Worm (Caenorhabditis elegans) whole organism, L1 larva: ENCODE results near the gene F55G11.10.

Experiments
- C04F5.9 ChIP-seq: sonication (generic microtip); optimal IDR thresholded peaks from 2 replicates; lab custom pipeline; 2016; ENCODE audit warnings: missing genetic modification characterization, missing compliant biosample characterization
- F16B12.6 ChIP-seq: fragments of 150-350 bp; optimal IDR thresholded peaks from 2 replicates; lab custom pipeline; 2014; ENCODE audit warnings: missing biosample characterization, missing genetic modification characterization
- Y116A8C.19 ChIP-seq: sonication (generic microtip); optimal IDR thresholded peaks from 2 replicates; lab custom pipeline; 2016; ENCODE audit warnings: missing compliant biosample characterization, missing genetic modification characterization, borderline replicate concordance
- aha-1 ChIP-seq: fragments of 150-350 bp; optimal IDR thresholded peaks from 2 replicates; lab custom pipeline; 2014; ENCODE audit warnings: missing biosample characterization, missing genetic modification characterization
- alr-1 ChIP-seq: fragments of 200-800 bp; sonication (Bioruptor generic); optimal IDR thresholded peaks from 2 replicates; lab custom pipeline; 2018; ENCODE audit warnings: borderline replicate concordance, mild to moderate bottlenecking, missing genetic modification characterization, missing compliant biosample characterization
- aly-2 ChIP-seq: fragments of 150-350 bp; optimal IDR thresholded peaks from 2 replicates; lab custom pipeline; 2014; ENCODE audit warnings: missing biosample characterization, missing genetic modification characterization
- ama-1 ChIP-seq: fragments of 150-350 bp; optimal IDR thresholded peaks from 2 replicates; lab custom pipeline; 2014
- ceh-82 ChIP-seq, 3 experiments: fragments of 150-350 bp in 1 of 3; sonication (generic microtip) in 2 of 3; optimal IDR thresholded peaks; 2 replicates each; lab custom pipeline; 2014 to 2017; ENCODE audit warnings: missing biosample characterization in 3 of 3, missing genetic modification characterization in 3 of 3
- ceh-88 ChIP-seq: fragments of 200-800 bp; sonication (Bioruptor generic); IDR thresholded peaks from 2 replicates; pipeline ENCODE4 v1.3.6; 2022; ENCODE audit warnings: missing genetic modification characterization, missing compliant biosample characterization
- ces-1 ChIP-seq: fragments of 150-350 bp; optimal IDR thresholded peaks from 2 replicates; lab custom pipeline; 2014; ENCODE audit warnings: missing biosample characterization, missing genetic modification reagents, missing genetic modification characterization
- dsc-1 ChIP-seq: sonication (generic microtip); optimal IDR thresholded peaks from 2 replicates; lab custom pipeline; 2016; ENCODE audit warnings: mild to moderate bottlenecking, missing genetic modification characterization, missing compliant biosample characterization
- efl-1 ChIP-seq, 4 experiments: fragments of 150-350 bp; optimal IDR thresholded peaks in 3 of 4; peaks in 1 of 4; 1 replicate in 1 of 4; 2 replicates in 3 of 4; lab custom pipeline; 2014; ENCODE audit warnings: missing biosample characterization in 2 of 4, missing genetic modification characterization in 2 of 4, missing genetic modification reagents in 2 of 4
- elt-2 ChIP-seq: sonication (generic microtip); optimal IDR thresholded peaks from 2 replicates; lab custom pipeline; 2016; ENCODE audit warnings: missing genetic modification characterization, mild to moderate bottlenecking, inconsistent platforms, missing compliant biosample characterization, missing genetic modification reagents
- fkh-10 ChIP-seq: sonication (generic microtip); optimal IDR thresholded peaks from 2 replicates; lab custom pipeline; 2017; ENCODE audit warnings: missing biosample characterization, missing genetic modification reagents, missing genetic modification characterization
- fkh-4 ChIP-seq: sonication (generic microtip); optimal IDR thresholded peaks from 2 replicates; lab custom pipeline; 2016; ENCODE audit warnings: missing compliant biosample characterization, missing genetic modification characterization, borderline replicate concordance
- fkh-8 ChIP-seq: sonication (generic microtip); optimal IDR thresholded peaks from 2 replicates; lab custom pipeline; 2016; ENCODE audit warnings: mild to moderate bottlenecking, missing genetic modification characterization, missing compliant biosample characterization
- irx-1 ChIP-seq: sonication (generic microtip); optimal IDR thresholded peaks from 2 replicates; lab custom pipeline; 2016; ENCODE audit warnings: missing genetic modification characterization, missing compliant biosample characterization
- jun-1 ChIP-seq: fragments of 150-350 bp; optimal IDR thresholded peaks from 2 replicates; lab custom pipeline; 2014; ENCODE audit warnings: missing biosample characterization, missing genetic modification reagents, missing genetic modification characterization
- lin-13 ChIP-seq: fragments of 150-350 bp; optimal IDR thresholded peaks from 2 replicates; lab custom pipeline; 2014; ENCODE audit warnings: missing biosample characterization, missing genetic modification reagents, missing genetic modification characterization
- lin-35 ChIP-seq, 2 experiments: fragments of 150-350 bp; optimal IDR thresholded peaks; 2 replicates each; lab custom pipeline; 2014; ENCODE audit warnings: missing biosample characterization in 2 of 2, missing genetic modification characterization in 2 of 2, missing genetic modification reagents in 2 of 2
- mdl-1 ChIP-seq, 2 experiments: fragments of 150-350 bp; optimal IDR thresholded peaks; 2 replicates each; lab custom pipeline; 2014 to 2017; ENCODE audit warnings: missing biosample characterization in 2 of 2, missing genetic modification characterization in 2 of 2, inconsistent platforms in 1 of 2
- mep-1 ChIP-seq: fragments of 150-350 bp; optimal IDR thresholded peaks from 2 replicates; lab custom pipeline; 2014; ENCODE audit warnings: missing biosample characterization, missing genetic modification characterization
- nhr-20 ChIP-seq: sonication (generic microtip); optimal IDR thresholded peaks from 2 replicates; lab custom pipeline; 2016; ENCODE audit warnings: mild to moderate bottlenecking, missing genetic modification characterization, missing compliant biosample characterization
- nhr-47 ChIP-seq: sonication (generic microtip); optimal IDR thresholded peaks from 2 replicates; lab custom pipeline; 2016; ENCODE audit warnings: mild to moderate bottlenecking, missing genetic modification characterization, moderate library complexity, missing compliant biosample characterization
- nhr-76 ChIP-seq: sonication (generic microtip); optimal IDR thresholded peaks from 2 replicates; lab custom pipeline; 2017; ENCODE audit warnings: missing biosample characterization, missing genetic modification characterization
- nhr-77 ChIP-seq: fragments of 150-350 bp; optimal IDR thresholded peaks from 2 replicates; lab custom pipeline; 2014; ENCODE audit warnings: missing biosample characterization, missing genetic modification characterization
- nhr-85 ChIP-seq: sonication (generic microtip); peaks from one replicate; lab custom pipeline; 2016; ENCODE audit warnings: missing genetic modification characterization, inconsistent platforms, missing compliant biosample characterization
- pax-3 ChIP-seq: fragments of 200-800 bp; sonication (Bioruptor generic); optimal IDR thresholded peaks from 2 replicates; lab custom pipeline; 2018; ENCODE audit warnings: mild to moderate bottlenecking, missing genetic modification characterization, moderate library complexity, missing compliant biosample characterization
- pqm-1 ChIP-seq: sonication (generic microtip); optimal IDR thresholded peaks from 3 replicates; lab custom pipeline; 2017; ENCODE audit warnings: missing biosample characterization, missing genetic modification characterization
- snpc-4 ChIP-seq: fragments of 150-350 bp; optimal IDR thresholded peaks from 2 replicates; lab custom pipeline; 2014; ENCODE audit warnings: missing biosample characterization, missing genetic modification characterization
- snu-23 ChIP-seq: sonication (generic microtip); optimal IDR thresholded peaks from 2 replicates; lab custom pipeline; 2016; ENCODE audit warnings: missing genetic modification characterization, missing compliant biosample characterization
- sptf-1 ChIP-seq: fragments of 150-350 bp; optimal IDR thresholded peaks from 2 replicates; lab custom pipeline; 2014; ENCODE audit warnings: missing biosample characterization, missing genetic modification characterization
- sup-37 ChIP-seq: fragments of 200-800 bp; sonication (Bioruptor generic); optimal IDR thresholded peaks from 2 replicates; lab custom pipeline; 2018; ENCODE audit warnings: mild to moderate bottlenecking, missing genetic modification characterization, missing compliant biosample characterization
- swsn-7 ChIP-seq: sonication (generic microtip); optimal IDR thresholded peaks from 2 replicates; lab custom pipeline; 2016; ENCODE audit warnings: missing genetic modification characterization, missing compliant biosample characterization
- vab-15 ChIP-seq: sonication (generic microtip); optimal IDR thresholded peaks from 2 replicates; lab custom pipeline; 2017; ENCODE audit warnings: missing genotype, mild to moderate bottlenecking, missing genetic modification characterization, missing compliant biosample characterization
- xbp-1 ChIP-seq: sonication (generic microtip); optimal IDR thresholded peaks from 2 replicates; lab custom pipeline; 2016; ENCODE audit warnings: missing genetic modification characterization, missing compliant biosample characterization
- zag-1 ChIP-seq: fragments of 150-350 bp; optimal IDR thresholded peaks from 2 replicates; lab custom pipeline; 2014; ENCODE audit warnings: missing biosample characterization, missing genetic modification characterization

Gene F55G11.10

ce11 chrIV:12903687-12904086, 44.9 kb upstream of the F55G11.10 start:
- TF ChIP-seq nhr-76 (tag; lab: Kevin White, UChicago) (no peak), mep-1 (tag; lab: Kevin White, UChicago) (no peak), zag-1 (no peak), F16B12.6 (tag; lab: Kevin White, UChicago) (no peak), pqm-1 (no peak)

DNA sequence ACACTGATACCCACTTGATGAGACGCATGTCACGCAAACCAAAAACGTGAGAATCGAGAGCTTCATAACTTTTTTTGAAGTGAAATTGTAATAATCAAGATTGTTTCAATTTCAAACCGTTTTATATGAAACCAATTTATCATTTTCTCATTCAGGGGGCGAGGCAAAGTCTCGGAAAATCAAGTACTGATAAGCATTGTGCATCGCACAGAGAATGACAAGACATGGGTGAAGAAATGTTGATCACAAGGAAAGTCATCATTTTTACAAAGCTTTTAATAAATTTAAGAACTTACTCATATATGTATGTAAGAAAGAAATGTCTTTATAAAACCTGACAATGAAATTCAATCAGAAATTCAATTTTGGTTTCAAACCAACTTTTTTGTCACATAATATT, 42.0 kb upstream of the F55G11.10 start, which contains the start of gene K08D8.3:
Gene K08D8.3 (minus strand): TSS at position 131 of the 400 bp plus-strand sequence.
- no peak for TF ChIP-seq fkh-8
- TF ChIP-seq lin-35 (GFP tag; optimal IDR thresholded peaks at IDR 0.05; lab: Kevin White, UChicago): peak in 1 of 2 experiments; percentile 16
- TF ChIP-seq nhr-20: peak; percentile 11
- TF ChIP-seq elt-2 (tag; lab: Kevin White, UChicago): peak; percentile 86

- TF ChIP-seq lin-13: no peak
- TF ChIP-seq efl-1 (optimal IDR thresholded peaks at IDR 0.05; lab: Kevin White, UChicago): no peak
- no peak for TF ChIP-seq efl-1 (GFP tag; optimal IDR thresholded peaks at IDR 0.05 in 1 of 2; lab: Kevin White, UChicago)
- no peak for TF ChIP-seq aly-2 (tag; lab: Kevin White, UChicago)
- no peak for TF ChIP-seq ceh-88 (GFP tag; lab: Robert Waterston, UW)
- no peak for TF ChIP-seq vab-15
- TF ChIP-seq mdl-1 (tag; optimal IDR thresholded peaks at IDR 0.05; lab: Kevin White, UChicago): no peak
- peak; percentile 58 for TF ChIP-seq elt-2 (tag; lab: Kevin White, UChicago)
These were observed 38.7 kb upstream of the F55G11.10 start, which contains the start of gene K08D8.4 for ce11 chrIV:12909871-12910270. Gene K08D8.4, minus strand, starts transcription at chrIV:12909998.

DNA sequence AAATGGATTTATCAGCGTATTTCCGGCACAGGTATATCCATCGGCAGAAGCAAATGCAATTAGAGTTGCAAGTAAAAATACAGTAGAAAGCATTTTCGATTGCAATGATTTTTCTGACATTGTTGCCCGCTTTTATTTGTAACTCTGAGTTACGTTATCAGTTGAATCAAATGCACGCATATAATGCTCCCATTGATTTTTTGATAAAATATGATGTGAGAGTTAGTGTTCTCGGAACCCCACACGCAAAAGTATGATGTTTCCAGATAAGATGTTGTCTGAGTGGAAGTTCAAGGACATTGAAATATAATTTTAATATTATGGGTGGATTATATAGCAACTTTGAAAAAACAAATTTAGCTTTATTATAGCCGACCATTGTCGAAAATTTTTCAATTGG, 36.6 kb upstream of the F55G11.10 start, which contains the start of gene K08D8.5:
Gene K08D8.5 (minus strand): TSS at position 140 of the 400 bp plus-strand sequence.
- no peak for TF ChIP-seq swsn-7 (tag; lab: Kevin White, UChicago)
- no peak for TF ChIP-seq dsc-1 (tag; lab: Kevin White, UChicago)
- TF ChIP-seq elt-2 (tag; lab: Kevin White, UChicago): peak; percentile 84
- TF ChIP-seq mdl-1 (tag; optimal IDR thresholded peaks at IDR 0.05; lab: Kevin White, UChicago): no peak
- TF ChIP-seq nhr-47: no peak
- no peak for TF ChIP-seq nhr-76 (tag; lab: Kevin White, UChicago)
- TF ChIP-seq zag-1: no peak
- TF ChIP-seq snu-23 (GFP tag; lab: Kevin White, UChicago): no peak
- no peak for TF ChIP-seq ama-1 (lab: Kevin White, UChicago)
- TF ChIP-seq, all 84 proteins: peak for 1

ce11 chrIV:12914532-12915019, 34.0 kb upstream of the F55G11.10 start, which contains the start of gene irg-6:
Gene irg-6, minus strand, starts transcription at chrIV:12914969.
- TF ChIP-seq nhr-85 (peak; percentile 0), alr-1 (tag; lab: Kevin White, UChicago) (no peak), fkh-4 (tag; lab: Kevin White, UChicago) (no peak), irx-1 (tag; lab: Kevin White, UChicago) (no peak), nhr-20 (no peak)

DNA sequence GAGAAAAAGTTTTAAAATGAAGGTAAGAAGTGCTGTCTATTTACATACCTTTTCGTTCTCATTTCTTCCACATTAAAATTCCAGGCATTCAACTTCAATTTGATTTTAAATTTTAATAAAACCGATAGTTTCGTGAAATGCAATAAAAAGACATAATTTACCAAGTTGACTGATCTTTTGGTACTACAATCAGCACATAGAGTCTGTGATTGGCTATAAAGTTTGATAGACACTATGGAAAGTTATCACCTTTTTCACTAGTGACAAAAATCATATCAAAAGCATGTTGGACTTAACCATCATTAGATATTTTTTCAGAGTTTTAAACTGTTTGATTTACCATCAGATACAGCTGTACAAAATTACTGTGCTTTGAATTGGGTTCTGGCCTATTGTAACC, 33.1 kb upstream of the F55G11.10 start, which contains the start of gene srz-15:
Gene srz-15 (plus strand): TSS at position 301 of the 400 bp plus-strand sequence.
- TF ChIP-seq nhr-77 (tag; lab: Kevin White, UChicago): no peak
- no peak for TF ChIP-seq Y116A8C.19
- TF ChIP-seq snpc-4 (tag; lab: Kevin White, UChicago): no peak
- TF ChIP-seq fkh-10 (GFP tag; lab: Kevin White, UChicago): no peak
- TF ChIP-seq C04F5.9: no peak
- no peak for TF ChIP-seq ces-1 (GFP tag; lab: Kevin White, UChicago)
- TF ChIP-seq efl-1 (optimal IDR thresholded peaks at IDR 0.05; lab: Kevin White, UChicago): no peak
- TF ChIP-seq efl-1 (GFP tag; optimal IDR thresholded peaks at IDR 0.05 in 1 of 2; lab: Kevin White, UChicago): no peak
- no peak for TF ChIP-seq nhr-47
- no peak for TF ChIP-seq elt-2 (tag; lab: Kevin White, UChicago)
- no peak for TF ChIP-seq vab-15
- no peak for TF ChIP-seq jun-1
- TF ChIP-seq ceh-82 (tag; optimal IDR thresholded peaks at IDR 0.05; lab: Kevin White, UChicago): no peak
- no peak for TF ChIP-seq sptf-1
- TF ChIP-seq aha-1 (tag; lab: Kevin White, UChicago): no peak
- no peak for TF ChIP-seq pax-3 (tag; lab: Kevin White, UChicago)
- TF ChIP-seq mep-1 (tag; lab: Kevin White, UChicago): no peak
- TF ChIP-seq xbp-1 (tag; lab: Kevin White, UChicago): no peak
- no peak for TF ChIP-seq sup-37 (GFP tag; lab: Kevin White, UChicago)
